Fruit fly (Drosophila melanogaster) whole organism, embryonic: ENCODE results near the gene RluA-1.

ENCODE experiments used
- Bdp1 ChIP-seq: fragments of 200-800 bp; sonication (Bioruptor generic); optimal IDR thresholded peaks from 3 replicates; lab custom pipeline; 2016; ENCODE audit warnings: missing biosample characterization, missing genetic modification characterization
- CG31365 ChIP-seq: fragments of 200-800 bp; sonication (Bioruptor generic); optimal IDR thresholded peaks from 2 replicates; lab custom pipeline; 2018; ENCODE audit warnings: missing biosample characterization, mild to moderate bottlenecking, missing genetic modification characterization
- Elba2 ChIP-seq: fragments of 200-800 bp; sonication (Bioruptor generic); optimal IDR thresholded peaks from 3 replicates; lab custom pipeline; 2016; ENCODE audit warnings: missing biosample characterization, missing genetic modification characterization
- Side ChIP-seq: fragments of 200-800 bp; sonication (Bioruptor generic); optimal IDR thresholded peaks from 2 replicates; lab custom pipeline; 2016; ENCODE audit warnings: missing biosample characterization, missing genetic modification characterization
- Tbp ChIP-seq: fragments of >200 bp; optimal IDR thresholded peaks from 2 replicates; lab custom pipeline; 2018; ENCODE audit warnings: missing biosample characterization, missing genetic modification characterization
- slp2 ChIP-seq: fragments of 200-800 bp; sonication (Bioruptor generic); optimal IDR thresholded peaks from 2 replicates; lab custom pipeline; 2016; ENCODE audit warnings: missing biosample characterization, missing genetic modification characterization

DNA sequence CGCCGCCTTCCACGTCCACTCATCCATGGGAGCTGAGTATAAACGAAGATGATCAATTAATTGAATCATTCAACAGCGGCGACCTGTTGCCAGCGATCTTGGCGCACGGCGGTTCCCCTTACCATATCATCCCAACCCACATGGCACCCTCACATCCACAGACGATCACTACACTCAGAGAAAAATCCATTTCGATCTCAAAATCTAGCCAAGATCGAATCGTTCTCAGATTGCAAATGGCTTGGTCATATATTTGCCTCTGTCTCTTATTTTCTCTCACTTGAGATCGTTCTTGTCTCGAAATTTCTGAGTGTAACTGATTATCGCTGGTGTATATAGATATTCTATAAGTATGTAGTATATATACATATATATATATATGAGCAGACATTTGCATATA is 5.8 kb downstream of the RluA-1 start:
- TF ChIP-seq Elba2 (GFP tag; lab: Kevin White, UChicago) (no peak), CG31365 (tag; lab: Kevin White, UChicago) (no peak), Tbp (GFP tag; lab: Kevin White, UChicago) (no peak), Side (GFP tag; lab: Kevin White, UChicago) (no peak), slp2 (no peak), Bdp1 (GFP tag; lab: Kevin White, UChicago) (no peak)
